Fruit fly (Drosophila melanogaster) whole organism, embryonic: Measurements from ENCODE around the gene Rad9.

ENCODE experiments used
- Atf-2 ChIP-seq: fragments of 200-800 bp; sonication (Bioruptor generic); optimal IDR thresholded peaks from 2 replicates; lab custom pipeline; 2016; ENCODE audit warnings: missing biosample characterization, missing genetic modification characterization
- BEAF-32 ChIP-seq: fragments of 200-800 bp; sonication (Bioruptor generic); optimal IDR thresholded peaks from 3 replicates; lab custom pipeline; 2017; ENCODE audit warnings: missing biosample characterization, missing genetic modification characterization, mild to moderate bottlenecking, moderate library complexity, missing genetic modification reagents
- CG11456 ChIP-seq: fragments of 200-800 bp; sonication (Bioruptor generic); IDR thresholded peaks from 3 replicates; pipeline ENCODE4 v1.3.6; 2022; ENCODE audit warnings: missing biosample characterization, missing genetic modification characterization
- CG13424 ChIP-seq: fragments of 200-800 bp; sonication (Bioruptor generic); optimal IDR thresholded peaks from 2 replicates; lab custom pipeline; 2019; ENCODE audit warnings: missing biosample characterization, mild to moderate bottlenecking, missing genetic modification characterization, moderate library complexity
- CG13624 ChIP-seq: fragments of 200-800 bp; sonication (Bioruptor generic); optimal IDR thresholded peaks from 2 replicates; lab custom pipeline; 2016; ENCODE audit warnings: missing biosample characterization, missing genetic modification characterization
- CG14014 ChIP-seq: fragments of 200-800 bp; sonication (Bioruptor generic); IDR thresholded peaks from 2 replicates; pipeline ENCODE4 v1.3.6; 2022; ENCODE audit warnings: missing biosample characterization, missing genetic modification characterization
- CG15269 ChIP-seq: fragments of 200-800 bp; sonication (Bioruptor generic); optimal IDR thresholded peaks from 2 replicates; lab custom pipeline; 2018; ENCODE audit warnings: missing biosample characterization, mild to moderate bottlenecking, missing genetic modification characterization, moderate library complexity
- CG15514 ChIP-seq: fragments of 200-800 bp; sonication (Bioruptor generic); optimal IDR thresholded peaks from 3 replicates; lab custom pipeline; 2017; ENCODE audit warnings: missing biosample characterization, missing genetic modification characterization, mild to moderate bottlenecking, moderate library complexity, missing genetic modification reagents
- CG17829 ChIP-seq: fragments of 200-800 bp; optimal IDR thresholded peaks from 2 replicates; lab custom pipeline; 2019; ENCODE audit warnings: missing biosample characterization, mild to moderate bottlenecking, missing genetic modification characterization, moderate library complexity
- CG18619 ChIP-seq: fragments of 200-800 bp; sonication (Bioruptor generic); optimal IDR thresholded peaks from 3 replicates; lab custom pipeline; 2017; ENCODE audit warnings: missing biosample characterization, mild to moderate bottlenecking, missing genetic modification characterization
- CG18764 ChIP-seq: fragments of 200-800 bp; sonication (Bioruptor generic); optimal IDR thresholded peaks from 3 replicates; lab custom pipeline; 2016; ENCODE audit warnings: missing biosample characterization, missing genetic modification characterization
- CG4707 ChIP-seq: fragments of 200-800 bp; sonication (Bioruptor generic); optimal IDR thresholded peaks from 2 replicates; lab custom pipeline; 2018; ENCODE audit warnings: missing biosample characterization, mild to moderate bottlenecking, missing genetic modification characterization, moderate library complexity
- CG6654 ChIP-seq: fragments of 200-800 bp; sonication (Bioruptor generic); optimal IDR thresholded peaks from 2 replicates; lab custom pipeline; 2017; ENCODE audit warnings: missing biosample characterization, mild to moderate bottlenecking, missing genetic modification characterization
- CG6683 ChIP-seq: fragments of 200-800 bp; sonication (Bioruptor generic); optimal IDR thresholded peaks from 2 replicates; lab custom pipeline; 2017; ENCODE audit warnings: missing biosample characterization, mild to moderate bottlenecking, missing genetic modification characterization, missing genetic modification reagents
- CG6765 ChIP-seq: fragments of 200-800 bp; sonication (Bioruptor generic); optimal IDR thresholded peaks from 3 replicates; lab custom pipeline; 2017; ENCODE audit warnings: missing biosample characterization, mild to moderate bottlenecking, missing genetic modification characterization
- CG7786 ChIP-seq: fragments of 200-800 bp; sonication (Bioruptor generic); optimal IDR thresholded peaks from 2 replicates; lab custom pipeline; 2016; ENCODE audit warnings: missing biosample characterization, missing genetic modification characterization
- CG9817 ChIP-seq: fragments of 200-800 bp; sonication (Bioruptor generic); optimal IDR thresholded peaks from 2 replicates; lab custom pipeline; 2018; ENCODE audit warnings: missing biosample characterization, mild to moderate bottlenecking, missing genetic modification characterization, moderate library complexity
- CHES-1-like ChIP-seq: fragments of 200-800 bp; sonication (Bioruptor generic); optimal IDR thresholded peaks from 2 replicates; lab custom pipeline; 2016; ENCODE audit warnings: missing biosample characterization, missing genetic modification characterization
- CkIIα-i1 ChIP-seq: fragments of 200-800 bp; sonication (Bioruptor generic); IDR thresholded peaks from 2 replicates; pipeline ENCODE4 v1.3.6; 2022; ENCODE audit warnings: missing biosample characterization, missing genetic modification characterization
- CoRest ChIP-seq: fragments of 200-800 bp; sonication (Bioruptor generic); optimal IDR thresholded peaks from 3 replicates; lab custom pipeline; 2018; ENCODE audit warnings: missing biosample characterization, mild to moderate bottlenecking, missing genetic modification characterization, moderate library complexity
- Eip74EF ChIP-seq, 2 experiments: fragments of 200-800 bp in 1 of 2; fragments of >200 bp in 1 of 2; sonication (Bioruptor generic) in 1 of 2; optimal IDR thresholded peaks; 2 replicates each; lab custom pipeline; 2017 to 2019; ENCODE audit warnings: missing biosample characterization in 2 of 2, missing genetic modification characterization in 2 of 2, mild to moderate bottlenecking in 1 of 2, moderate library complexity in 1 of 2
- Hr3 ChIP-seq: fragments of 200-800 bp; sonication (Bioruptor generic); optimal IDR thresholded peaks from 3 replicates; lab custom pipeline; 2016; ENCODE audit warnings: missing biosample characterization, missing genetic modification characterization
- Lhr ChIP-seq: fragments of 200-800 bp; sonication (Bioruptor generic); optimal IDR thresholded peaks from 3 replicates; lab custom pipeline; 2017; ENCODE audit warnings: mild to moderate bottlenecking, missing biosample characterization, missing genetic modification reagents, missing genetic modification characterization
- MTF-1 ChIP-seq: fragments of 200-800 bp; sonication (Bioruptor generic); optimal IDR thresholded peaks from 2 replicates; lab custom pipeline; 2018; ENCODE audit warnings: missing biosample characterization, mild to moderate bottlenecking, missing genetic modification characterization, borderline replicate concordance
- Nf-YB ChIP-seq: fragments of 200-800 bp; sonication (Bioruptor generic); optimal IDR thresholded peaks from 3 replicates; lab custom pipeline; 2019; ENCODE audit warnings: missing biosample characterization, mild to moderate bottlenecking, missing genetic modification characterization, moderate library complexity
- NfI ChIP-seq: fragments of 200-800 bp; sonication (Bioruptor generic); optimal IDR thresholded peaks from 3 replicates; lab custom pipeline; 2018; ENCODE audit warnings: missing biosample characterization, mild to moderate bottlenecking, missing genetic modification characterization, moderate library complexity
- Pdp1 ChIP-seq, 2 experiments: fragments of 200-800 bp; sonication (Bioruptor generic); optimal IDR thresholded peaks; 3 replicates each; lab custom pipeline; 2016; ENCODE audit warnings: missing biosample characterization in 2 of 2, missing genetic modification characterization in 2 of 2, mild to moderate bottlenecking in 1 of 2, moderate library complexity in 1 of 2
- Ptx1 ChIP-seq: fragments of 200-800 bp; sonication (Bioruptor generic); IDR thresholded peaks from 2 replicates; pipeline ENCODE4 v1.3.6; 2022; ENCODE audit warnings: missing biosample characterization, missing genetic modification characterization
- Side ChIP-seq: fragments of 200-800 bp; sonication (Bioruptor generic); optimal IDR thresholded peaks from 2 replicates; lab custom pipeline; 2016; ENCODE audit warnings: missing biosample characterization, missing genetic modification characterization
- Spps ChIP-seq: fragments of 200-800 bp; sonication (Bioruptor generic); optimal IDR thresholded peaks from 2 replicates; lab custom pipeline; 2018; ENCODE audit warnings: missing biosample characterization, mild to moderate bottlenecking, missing genetic modification characterization
- ab ChIP-seq: fragments of 200-800 bp; sonication (Bioruptor generic); optimal IDR thresholded peaks from 2 replicates; lab custom pipeline; 2016; ENCODE audit warnings: missing biosample characterization, missing genetic modification characterization
- al ChIP-seq: fragments of 200-800 bp; sonication (Bioruptor generic); IDR thresholded peaks from 2 replicates; pipeline ENCODE4 v1.3.6; 2022; ENCODE audit warnings: missing biosample characterization, missing genetic modification characterization
- ewg ChIP-seq: fragments of 200-800 bp; sonication (Bioruptor generic); optimal IDR thresholded peaks from 3 replicates; lab custom pipeline; 2017; ENCODE audit warnings: mild to moderate bottlenecking, missing biosample characterization, missing genetic modification reagents, missing genetic modification characterization
- exex ChIP-seq: fragments of 200-800 bp; sonication (Bioruptor generic); optimal IDR thresholded peaks from 4 replicates; lab custom pipeline; 2018; ENCODE audit warnings: missing biosample characterization, mild to moderate bottlenecking, missing genetic modification characterization, moderate library complexity
- fd96Cb ChIP-seq: fragments of 200-800 bp; sonication (Bioruptor generic); optimal IDR thresholded peaks from 2 replicates; lab custom pipeline; 2018; ENCODE audit warnings: missing biosample characterization, mild to moderate bottlenecking, missing genetic modification characterization, moderate library complexity
- fu2 ChIP-seq: fragments of 200-800 bp; sonication (Bioruptor generic); optimal IDR thresholded peaks from 2 replicates; lab custom pipeline; 2016; ENCODE audit warnings: missing biosample characterization, missing genetic modification characterization
- h ChIP-seq: fragments of >200 bp; optimal IDR thresholded peaks from 2 replicates; lab custom pipeline; 2017
- jigr1 ChIP-seq: fragments of 200-800 bp; sonication (Bioruptor generic); IDR thresholded peaks from 3 replicates; pipeline ENCODE4 v1.3.6; 2022; ENCODE audit warnings: missing biosample characterization, missing genetic modification characterization
- lab ChIP-seq: fragments of 200-800 bp; sonication (Bioruptor generic); optimal IDR thresholded peaks from 3 replicates; lab custom pipeline; 2017; ENCODE audit warnings: missing biosample characterization, missing genetic modification characterization, mild to moderate bottlenecking, moderate library complexity, missing genetic modification reagents
- lbe ChIP-seq: fragments of 200-800 bp; sonication (Bioruptor generic); optimal IDR thresholded peaks from 2 replicates; lab custom pipeline; 2016; ENCODE audit warnings: missing biosample characterization, mild to moderate bottlenecking, missing genetic modification characterization
- nom ChIP-seq: fragments of 200-800 bp; sonication (Bioruptor generic); optimal IDR thresholded peaks from 2 replicates; lab custom pipeline; 2017; ENCODE audit warnings: missing biosample characterization, missing genetic modification characterization, mild to moderate bottlenecking, moderate library complexity, missing genetic modification reagents
- pum ChIP-seq: fragments of 200-800 bp; sonication (Bioruptor generic); optimal IDR thresholded peaks from 2 replicates; lab custom pipeline; 2016; ENCODE audit warnings: missing biosample characterization, missing genetic modification characterization
- pzg ChIP-seq: fragments of 200-800 bp; sonication (Bioruptor generic); optimal IDR thresholded peaks from 3 replicates; lab custom pipeline; 2018; ENCODE audit warnings: missing biosample characterization, mild to moderate bottlenecking, missing genetic modification characterization, moderate library complexity
- repo ChIP-seq: fragments of 200-800 bp; sonication (Bioruptor generic); optimal IDR thresholded peaks from 2 replicates; lab custom pipeline; 2016; ENCODE audit warnings: missing biosample characterization, missing genetic modification characterization
- sisA ChIP-seq: fragments of 200-800 bp; sonication (Bioruptor generic); IDR thresholded peaks from 2 replicates; pipeline ENCODE4 v1.3.6; 2022; ENCODE audit warnings: missing biosample characterization, missing genetic modification characterization
- stwl ChIP-seq: fragments of 200-800 bp; sonication (Bioruptor generic); optimal IDR thresholded peaks from 3 replicates; lab custom pipeline; 2018; ENCODE audit warnings: missing biosample characterization, mild to moderate bottlenecking, missing genetic modification characterization, moderate library complexity
- twi ChIP-seq: fragments of 200-800 bp; optimal IDR thresholded peaks from 2 replicates; lab custom pipeline; 2019; ENCODE audit warnings: missing biosample characterization, mild to moderate bottlenecking, missing genetic modification characterization, moderate library complexity
- z ChIP-seq: fragments of 200-800 bp; sonication (Bioruptor generic); IDR thresholded peaks from 3 replicates; pipeline ENCODE4 v1.3.6; 2022; ENCODE audit warnings: missing biosample characterization, missing genetic modification characterization

Rad9 gene

DNA sequence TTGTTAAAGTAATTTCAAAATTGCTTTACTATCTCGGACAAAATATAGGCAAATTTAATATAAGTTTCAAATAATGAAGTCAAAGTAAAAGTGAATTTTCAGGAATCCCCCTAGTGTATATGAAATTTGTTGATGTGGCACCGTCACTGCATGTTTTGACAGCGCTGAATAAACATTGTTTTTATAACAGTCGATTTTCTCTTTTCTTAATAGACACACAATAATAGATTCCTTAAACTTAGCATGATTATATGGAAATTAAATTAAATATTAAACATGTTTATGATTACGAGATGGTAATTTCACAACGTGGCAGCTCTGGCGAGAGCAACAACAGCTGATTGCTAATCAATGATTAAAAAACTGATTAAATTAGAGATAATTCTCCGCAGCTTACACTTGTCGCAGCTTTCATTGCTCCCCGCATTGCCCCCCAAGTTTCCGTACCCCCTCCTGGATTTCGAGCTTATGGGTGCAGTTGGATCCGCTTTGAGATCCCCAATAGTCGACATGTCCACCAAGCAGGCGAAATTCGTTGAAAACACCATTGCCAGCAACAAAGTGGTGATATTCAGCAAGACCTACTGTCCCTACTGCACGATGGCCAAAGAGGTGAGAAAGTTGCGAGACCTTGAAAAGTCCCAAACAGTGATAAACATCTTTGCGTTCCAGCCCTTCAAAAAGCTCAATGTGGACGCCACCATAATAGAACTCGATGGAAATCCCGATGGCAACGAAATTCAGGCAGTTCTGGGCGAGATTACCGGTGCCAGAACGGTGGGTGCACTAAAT, 3.1 kb downstream of the Rad9 start, which contains the start of gene Grx1 (continued):
- TF ChIP-seq ewg (GFP tag; lab: Kevin White, UChicago): no peak
- peak; percentile 76 for TF ChIP-seq CG17829
- peak; percentile 40 for TF ChIP-seq CG7786
- TF ChIP-seq exex: peak; percentile 58
- peak; percentile 49 for TF ChIP-seq twi (tag; lab: Kevin White, UChicago)
- no peak for TF ChIP-seq CkIIα-i1 (GFP tag; lab: Robert Waterston, UW)
- peak; percentile 48 for TF ChIP-seq CG9817 (tag; lab: Kevin White, UChicago)
- peak; percentile 36 for TF ChIP-seq Atf-2 (GFP tag; lab: Kevin White, UChicago)
- peak; percentile 15 for TF ChIP-seq Lhr
- 0 out of 2 replicates have a peak, but pooled peaks have one; percentile 38 for TF ChIP-seq al (GFP tag; lab: Robert Waterston, UW)
- TF ChIP-seq CG18764: peak; percentile 55
- peak; percentile 43 to 92 for TF ChIP-seq Pdp1 (GFP tag; optimal IDR thresholded peaks at IDR 0.05; lab: Kevin White, UChicago)
- TF ChIP-seq CG18619 (GFP tag; lab: Kevin White, UChicago): peak; percentile 38
- peak; percentile 75 for TF ChIP-seq CG15269 (tag; lab: Kevin White, UChicago)
- TF ChIP-seq CG15514 (GFP tag; lab: Kevin White, UChicago): peak; percentile 46
- TF ChIP-seq pzg (GFP tag; lab: Kevin White, UChicago): peak; percentile 42
- TF ChIP-seq nom (GFP tag; lab: Kevin White, UChicago): peak; percentile 11
- peak; percentile 61 for TF ChIP-seq CG6765 (GFP tag; lab: Kevin White, UChicago)
- peak; percentile 49 for TF ChIP-seq Hr3 (GFP tag; lab: Kevin White, UChicago)
- TF ChIP-seq CG13624 (GFP tag; lab: Kevin White, UChicago): peak; percentile 58
- peak; percentile 70 for TF ChIP-seq lab
- TF ChIP-seq BEAF-32 (GFP tag; lab: Kevin White, UChicago): peak; percentile 23
- no peak for TF ChIP-seq jigr1 (GFP tag; lab: Robert Waterston, UW)
- TF ChIP-seq stwl (tag; lab: Kevin White, UChicago): peak; percentile 75
- no peak for TF ChIP-seq CG6683 (GFP tag; lab: Kevin White, UChicago)
- TF ChIP-seq h (lab: Kevin White, UChicago): no peak
- TF ChIP-seq MTF-1: no peak
- TF ChIP-seq pum: peak; percentile 7
- TF ChIP-seq z (GFP tag; lab: Robert Waterston, UW): no peak
- peak; percentile 63 for TF ChIP-seq lbe (GFP tag; lab: Kevin White, UChicago)
- 0 out of 3 replicates have a peak, but pooled peaks have one; percentile 8 for TF ChIP-seq CG11456
- TF ChIP-seq repo (GFP tag; lab: Kevin White, UChicago): no peak
- TF ChIP-seq Eip74EF (GFP tag; optimal IDR thresholded peaks at IDR 0.05; lab: Kevin White, UChicago): no peak
- peak; percentile 20 for TF ChIP-seq Spps (tag; lab: Kevin White, UChicago)
- TF ChIP-seq fd96Cb: peak; percentile 32
- TF ChIP-seq CG13424 (tag; lab: Kevin White, UChicago): peak; percentile 68
- TF ChIP-seq Nf-YB (GFP tag; lab: Kevin White, UChicago): peak; percentile 37
- TF ChIP-seq NfI (GFP tag; lab: Kevin White, UChicago): peak; percentile 51
- peak; percentile 52 for TF ChIP-seq Ptx1
- TF ChIP-seq fu2 (GFP tag; lab: Kevin White, UChicago): no peak
- TF ChIP-seq CG6654: no peak
- no peak; the same call in 1 of the 2 replicates for TF ChIP-seq sisA (GFP tag; lab: Robert Waterston, UW)
- no peak for TF ChIP-seq ab (GFP tag; lab: Kevin White, UChicago)
- TF ChIP-seq CG14014: no peak
- peak; percentile 54 for TF ChIP-seq CoRest (tag; lab: Kevin White, UChicago)
- TF ChIP-seq Side: no peak
- TF ChIP-seq CG4707 (GFP tag; lab: Kevin White, UChicago): no peak
- TF ChIP-seq CHES-1-like: no peak
